Fruit fly (Drosophila melanogaster): Measurements from ENCODE around the gene Lsp2.

Gene Lsp2

DNA sequence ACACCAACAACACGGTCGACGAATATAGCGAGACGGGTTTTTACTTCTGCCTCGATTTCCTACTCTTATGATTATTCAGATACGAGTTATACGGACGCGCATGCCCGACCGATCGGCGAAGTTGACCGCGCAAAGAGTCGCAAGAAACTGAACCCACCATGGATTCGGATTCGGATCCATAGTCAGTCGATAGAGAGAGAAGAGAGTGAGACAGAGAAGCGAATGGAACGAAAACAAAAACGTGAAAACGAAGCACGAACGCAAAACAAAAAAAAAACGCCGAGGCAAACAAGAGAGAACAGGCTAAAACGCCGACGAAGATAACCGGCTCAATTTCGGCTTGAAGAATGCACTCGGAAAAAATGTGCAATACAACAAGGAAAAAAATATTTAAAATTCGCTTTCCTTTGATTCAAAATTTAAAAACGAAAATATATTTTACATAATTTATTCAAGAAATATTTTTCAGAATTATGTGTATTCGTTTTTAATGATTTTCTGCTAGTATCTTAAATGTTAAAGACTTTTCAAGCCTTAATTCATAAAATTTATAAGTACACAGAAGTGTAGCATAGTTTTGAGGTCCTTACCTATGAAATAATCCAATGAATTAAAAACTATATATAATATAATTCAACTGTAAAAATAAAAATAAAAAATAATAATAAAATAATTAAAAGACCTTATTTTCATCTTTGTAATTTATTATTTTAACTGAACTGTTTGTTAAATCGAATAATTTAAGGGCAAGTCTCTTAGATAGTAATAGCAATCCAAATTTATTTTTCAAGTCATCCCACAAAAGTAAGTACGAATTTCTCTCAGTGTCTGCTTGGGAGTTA is 47.3 kb upstream of the Lsp2 start, which contains the start of gene Sema5c (continued):
- TF ChIP-seq CG8319 (GFP tag; optimal IDR thresholded peaks at IDR 0.05) (peak; percentile 13), CG3919 (GFP tag; optimal IDR thresholded peaks at IDR 0.05) (peak; percentile 64), fd85E (GFP tag; optimal IDR thresholded peaks at IDR 0.05) (no peak), CG4318 (GFP tag; optimal IDR thresholded peaks at IDR 0.05) (peak; percentile 77), acj6 (GFP tag; optimal IDR thresholded peaks at IDR 0.05) (peak; percentile 70), cyc (GFP tag; optimal IDR thresholded peaks at IDR 0.05) (peak; percentile 1), salr (GFP tag; optimal IDR thresholded peaks at IDR 0.05) (peak; percentile 48 to 91), Met (GFP tag; optimal IDR thresholded peaks at IDR 0.05) (peak; percentile 54), CG11902 (GFP tag; optimal IDR thresholded peaks at IDR 0.05) (peak; percentile 46), CG15336 (GFP tag; IDR thresholded peaks at IDR 0.05) (peak; percentile 52; the same call in 1 of the 2 replicates), topi (GFP tag; optimal IDR thresholded peaks at IDR 0.05) (peak; percentile 42), CG31627 (GFP tag; optimal IDR thresholded peaks at IDR 0.05) (peak; percentile 41), net (GFP tag; optimal IDR thresholded peaks at IDR 0.05) (peak; percentile 67), CG10631 (GFP tag; optimal IDR thresholded peaks at IDR 0.05) (peak; percentile 81), Eip75B (GFP tag; optimal IDR thresholded peaks at IDR 0.05) (peak; percentile 25), fkh (GFP tag; optimal IDR thresholded peaks at IDR 0.05) (peak; percentile 53)

DNA sequence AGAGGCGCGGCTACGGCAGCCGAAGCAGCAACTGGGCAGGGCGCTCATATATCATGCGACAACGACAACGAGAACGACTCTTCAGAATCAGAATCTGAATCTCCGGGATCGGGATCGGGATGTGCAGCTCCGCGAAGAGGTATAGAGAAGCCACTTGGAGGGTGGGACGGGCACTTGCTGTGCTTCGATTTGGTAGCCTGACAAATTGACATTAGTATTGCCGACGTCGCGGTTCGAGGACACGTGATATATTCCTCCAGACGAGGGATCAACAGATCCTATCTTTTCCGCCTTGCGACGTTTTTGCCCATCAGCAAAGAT is 46.7 kb upstream of the Lsp2 start:
- TF ChIP-seq achi (GFP tag; optimal IDR thresholded peaks at IDR 0.05): no peak
- no peak for TF ChIP-seq Sox14 (GFP tag; optimal IDR thresholded peaks at IDR 0.05)
- TF ChIP-seq acj6 (GFP tag; optimal IDR thresholded peaks at IDR 0.05): no peak
- no peak for TF ChIP-seq Blimp-1 (GFP tag; optimal IDR thresholded peaks at IDR 0.05)
- TF ChIP-seq Eip93F (GFP tag; optimal IDR thresholded peaks at IDR 0.05): no peak
- no peak for TF ChIP-seq CG32006 (GFP tag; optimal IDR thresholded peaks at IDR 0.05)
- TF ChIP-seq CG10669 (GFP tag; optimal IDR thresholded peaks at IDR 0.05): no peak
- no peak for TF ChIP-seq CG6163 (GFP tag; IDR thresholded peaks at IDR 0.05)
- TF ChIP-seq vri (GFP tag; optimal IDR thresholded peaks at IDR 0.05): peak; percentile 6
- no peak for TF ChIP-seq CG7368 (GFP tag; optimal IDR thresholded peaks at IDR 0.05)
- peak; percentile 54 for TF ChIP-seq CG6854 (GFP tag; optimal IDR thresholded peaks at IDR 0.05)
- TF ChIP-seq CG8632 (GFP tag; optimal IDR thresholded peaks at IDR 0.05): no peak
- TF ChIP-seq topi (GFP tag; optimal IDR thresholded peaks at IDR 0.05): no peak
- no peak for TF ChIP-seq Smox (GFP tag; optimal IDR thresholded peaks at IDR 0.05)
- TF ChIP-seq Met (GFP tag; optimal IDR thresholded peaks at IDR 0.05): no peak
- TF ChIP-seq CG3032 (tag; optimal IDR thresholded peaks at IDR 0.05): no peak
- TF ChIP-seq CG10631 (GFP tag; optimal IDR thresholded peaks at IDR 0.05): no peak
- no peak for TF ChIP-seq CG11762 (GFP tag; optimal IDR thresholded peaks at IDR 0.05; ENCODE audit: insufficient read depth)
- no peak for TF ChIP-seq dsx (GFP tag; optimal IDR thresholded peaks at IDR 0.05; ENCODE audit: poor library complexity, severe bottlenecking)
- no peak for TF ChIP-seq fd85E (GFP tag; optimal IDR thresholded peaks at IDR 0.05)
- TF ChIP-seq pdm3 (GFP tag; optimal IDR thresholded peaks at IDR 0.05): no peak
- TF ChIP-seq OdsH (GFP tag; optimal IDR thresholded peaks at IDR 0.05): no peak
- peak; percentile 63 for TF ChIP-seq CG1621 (tag; optimal IDR thresholded peaks at IDR 0.05)
- TF ChIP-seq svp (GFP tag): peak; percentile 78
- TF ChIP-seq net (GFP tag; optimal IDR thresholded peaks at IDR 0.05): no peak
- no peak for TF ChIP-seq CG6808 (GFP tag; optimal IDR thresholded peaks at IDR 0.05)
- peak in 1 of 2 experiments; percentile 11 for TF ChIP-seq ss (GFP tag; optimal IDR thresholded peaks at IDR 0.05)
- no peak for TF ChIP-seq CG15336 (GFP tag; IDR thresholded peaks at IDR 0.05)
- no peak for TF ChIP-seq fkh (GFP tag; optimal IDR thresholded peaks at IDR 0.05)
- no peak for TF ChIP-seq Ets21C (GFP tag; optimal IDR thresholded peaks at IDR 0.05)
- no peak for TF ChIP-seq Sox15 (GFP tag; optimal IDR thresholded peaks at IDR 0.05)
- no peak for TF ChIP-seq CG16779 (tag; optimal IDR thresholded peaks at IDR 0.05)
- TF ChIP-seq CG31627 (GFP tag; optimal IDR thresholded peaks at IDR 0.05): no peak
- TF ChIP-seq fd59A (GFP tag; optimal IDR thresholded peaks at IDR 0.05): no peak
- TF ChIP-seq salr (GFP tag; optimal IDR thresholded peaks at IDR 0.05): no peak

Data from whole organism, prepupa.